Fruit fly (Drosophila melanogaster): ENCODE data around the gene PTPMT1.
A peak's percentile ranks its signal among the peaks of the same experiment; 100 is the strongest.

Gene PTPMT1

DNA sequence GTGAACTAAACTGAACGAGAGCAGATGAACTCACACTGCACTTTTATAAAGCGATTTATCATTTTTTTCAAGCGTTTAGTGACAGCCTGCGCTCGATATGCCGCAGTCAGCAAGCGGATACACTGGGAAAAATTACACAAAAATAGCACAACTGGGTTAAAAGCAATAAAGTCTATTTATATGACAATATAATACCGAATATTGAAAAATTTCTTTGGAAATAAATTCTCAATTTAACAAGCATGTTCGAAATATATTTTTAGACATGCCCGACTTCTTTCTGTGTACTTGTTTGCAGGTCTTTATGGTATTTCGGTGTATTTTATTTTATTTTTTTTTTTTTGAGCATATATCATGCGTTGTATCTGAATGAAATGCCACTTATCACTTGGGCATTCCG, 44.2 kb upstream of the PTPMT1 start (continued):
- peak; percentile 31 for TF ChIP-seq twi (tag; optimal IDR thresholded peaks at IDR 0.05)
- TF ChIP-seq CG1647 (GFP tag; optimal IDR thresholded peaks at IDR 0.05), result peak; percentile 12
- no peak for TF ChIP-seq grn (GFP tag; optimal IDR thresholded peaks at IDR 0.05)
- no peak for TF ChIP-seq D (optimal IDR thresholded peaks at IDR 0.05)
- TF ChIP-seq D (GFP tag; optimal IDR thresholded peaks at IDR 0.05), result peak; percentile 69
- no peak for TF ChIP-seq ems (GFP tag; optimal IDR thresholded peaks at IDR 0.05)
- TF ChIP-seq CG11085 (GFP tag; IDR thresholded peaks at IDR 0.05), result 0 out of 2 replicates have a peak, but pooled peaks have one; percentile 35
- TF ChIP-seq CG5245 (GFP tag; optimal IDR thresholded peaks at IDR 0.05), result peak; percentile 59
- TF ChIP-seq CG17568 (GFP tag; optimal IDR thresholded peaks at IDR 0.05), result peak; percentile 42
- no peak for TF ChIP-seq exex (tag; optimal IDR thresholded peaks at IDR 0.05)
- TF ChIP-seq Oaz (GFP tag; IDR thresholded peaks at IDR 0.05), result peak; percentile 54
- no peak for TF ChIP-seq z (GFP tag; IDR thresholded peaks at IDR 0.05)
- 0 out of 2 replicates have a peak, but pooled peaks have one; percentile 9 for TF ChIP-seq ro (GFP tag; IDR thresholded peaks at IDR 0.05)
- no peak for TF ChIP-seq Hand (GFP tag; optimal IDR thresholded peaks at IDR 0.05)
- no peak for TF ChIP-seq CG12104 (GFP tag; optimal IDR thresholded peaks at IDR 0.05)
- no peak for TF ChIP-seq CG13287 (GFP tag; IDR thresholded peaks at IDR 0.05; ENCODE audit: partially characterized antibody)
- TF ChIP-seq croc (GFP tag; conservative IDR thresholded peaks at IDR 0.05), result no peak; the same call in 2 of the 3 replicates
- peak; percentile 31 for TF ChIP-seq CG8924 (tag; optimal IDR thresholded peaks at IDR 0.05)
- peak; percentile 34; the same call in 1 of the 4 replicates for TF ChIP-seq Gug (GFP tag; IDR thresholded peaks at IDR 0.05)
- peak; percentile 8 for TF ChIP-seq CG17802 (tag; optimal IDR thresholded peaks at IDR 0.05)
- TF ChIP-seq gsb (GFP tag; IDR thresholded peaks at IDR 0.05), result no peak
- peak; percentile 50 for TF ChIP-seq CG12155 (GFP tag; optimal IDR thresholded peaks at IDR 0.05)
- TF ChIP-seq CG1024 (GFP tag; IDR thresholded peaks at IDR 0.05), result 0 out of 2 replicates have a peak, but pooled peaks have one; percentile 18
- peak; percentile 26; the same call in 1 of the 3 replicates for TF ChIP-seq H15 (GFP tag; IDR thresholded peaks at IDR 0.05)
- TF ChIP-seq CG11398 (GFP tag; optimal IDR thresholded peaks at IDR 0.05), result no peak
- TF ChIP-seq fru (optimal IDR thresholded peaks at IDR 0.05), result no peak
- peak; percentile 22 for TF ChIP-seq CG9437 (GFP tag; optimal IDR thresholded peaks at IDR 0.05)
- no peak for TF ChIP-seq schlank (tag; optimal IDR thresholded peaks at IDR 0.05)
- TF ChIP-seq Dip3 (GFP tag; optimal IDR thresholded peaks at IDR 0.05), result no peak
- peak; percentile 56 for TF ChIP-seq CG10654 (GFP tag; optimal IDR thresholded peaks at IDR 0.05)
- no peak for TF ChIP-seq p53 (GFP tag; optimal IDR thresholded peaks at IDR 0.05)
- TF ChIP-seq E2f2 (GFP tag; IDR thresholded peaks at IDR 0.05), result peak; percentile 39; the same call in 1 of the 2 replicates
- TF ChIP-seq ase (GFP tag; IDR thresholded peaks at IDR 0.05), result 0 out of 3 replicates have a peak, but pooled peaks have one; percentile 46
- no peak for TF ChIP-seq Sin3A (optimal IDR thresholded peaks at IDR 0.05)
- TF ChIP-seq Eip74EF (GFP tag; optimal IDR thresholded peaks at IDR 0.05), result peak in 1 of 2 experiments; percentile 48
- TF ChIP-seq CG6813 (GFP tag; optimal IDR thresholded peaks at IDR 0.05), result peak; percentile 16
- TF ChIP-seq CG13624 (GFP tag; optimal IDR thresholded peaks at IDR 0.05), result peak; percentile 10
- no peak for TF ChIP-seq vfl (GFP tag; optimal IDR thresholded peaks at IDR 0.05)
- TF ChIP-seq Bgb (GFP tag; IDR thresholded peaks at IDR 0.05; ENCODE audit: partially characterized antibody), result no peak
- TF ChIP-seq Aef1 (GFP tag; IDR thresholded peaks at IDR 0.05), result 0 out of 3 replicates have a peak, but pooled peaks have one; percentile 19
- no peak for TF ChIP-seq HmgZ (tag; optimal IDR thresholded peaks at IDR 0.05)
- no peak for TF ChIP-seq ftz-f1 (GFP tag; optimal IDR thresholded peaks at IDR 0.05)
- TF ChIP-seq CG9876 (GFP tag; optimal IDR thresholded peaks at IDR 0.05), result no peak
- peak; percentile 60 for TF ChIP-seq CG3407 (GFP tag; optimal IDR thresholded peaks at IDR 0.05)
- TF ChIP-seq stc (GFP tag; IDR thresholded peaks at IDR 0.05), result peak; percentile 24; the same call in 1 of the 2 replicates
- TF ChIP-seq CG15514 (GFP tag; optimal IDR thresholded peaks at IDR 0.05), result peak; percentile 2
- peak; percentile 78 for TF ChIP-seq az2 (GFP tag; optimal IDR thresholded peaks at IDR 0.05)
- no peak for TF ChIP-seq nom (GFP tag; optimal IDR thresholded peaks at IDR 0.05)
- TF ChIP-seq corto (GFP tag; optimal IDR thresholded peaks at IDR 0.05), result peak; percentile 36
- TF ChIP-seq Med (GFP tag), result no peak
- TF ChIP-seq CHES-1-like (GFP tag; optimal IDR thresholded peaks at IDR 0.05), result no peak
- no peak for TF ChIP-seq CG12236 (GFP tag; optimal IDR thresholded peaks at IDR 0.05)
